Worm (Caenorhabditis elegans): ENCODE results near the gene fbxb-85.
A peak's percentile ranks its signal among the peaks of the same experiment; 100 is the strongest.

The fbxb-85 gene

DNA sequence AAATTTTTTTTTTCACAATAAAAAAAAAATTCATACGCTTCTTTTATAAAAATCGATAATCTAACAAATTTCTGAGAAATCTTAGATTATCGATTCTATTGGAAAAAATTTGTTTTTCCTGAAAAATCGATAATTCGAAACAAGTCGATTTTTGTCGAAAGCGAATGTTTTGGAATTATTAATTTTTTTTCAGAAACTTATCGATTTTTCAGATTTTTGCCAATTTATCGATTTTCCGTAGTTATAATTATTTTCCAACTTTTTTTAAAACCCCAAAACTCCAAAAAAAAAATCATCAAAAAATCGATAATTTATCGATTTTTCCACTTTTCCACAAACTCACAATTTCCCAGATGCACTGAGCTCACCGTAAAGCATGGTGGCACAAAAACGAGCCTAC lies 12.6 kb upstream of the fbxb-85 start:
- TF ChIP-seq snpc-4 (tag; optimal IDR thresholded peaks at IDR 0.05) (no peak), nhr-23 (tag; optimal IDR thresholded peaks at IDR 0.05) (no peak), nhr-6 (tag; optimal IDR thresholded peaks at IDR 0.05) (no peak), peb-1 (tag; optimal IDR thresholded peaks at IDR 0.05) (no peak), Y55F3AM.14 (GFP tag; optimal IDR thresholded peaks at IDR 0.05) (no peak), nhr-10 (tag; optimal IDR thresholded peaks at IDR 0.05) (no peak), ZK546.5 (tag; optimal IDR thresholded peaks at IDR 0.05) (no peak), lin-13 (GFP tag; optimal IDR thresholded peaks at IDR 0.05) (no peak), nhr-12 (tag; optimal IDR thresholded peaks at IDR 0.05) (no peak), unc-55 (GFP tag; optimal IDR thresholded peaks at IDR 0.05) (no peak), mbf-1 (tag; optimal IDR thresholded peaks at IDR 0.05) (no peak), lsy-2 (tag; optimal IDR thresholded peaks at IDR 0.05) (no peak), F13H6.1 (tag; optimal IDR thresholded peaks at IDR 0.05) (no peak), nhr-11 (tag; optimal IDR thresholded peaks at IDR 0.05) (no peak), lin-11 (tag; optimal IDR thresholded peaks at IDR 0.05) (no peak)

DNA sequence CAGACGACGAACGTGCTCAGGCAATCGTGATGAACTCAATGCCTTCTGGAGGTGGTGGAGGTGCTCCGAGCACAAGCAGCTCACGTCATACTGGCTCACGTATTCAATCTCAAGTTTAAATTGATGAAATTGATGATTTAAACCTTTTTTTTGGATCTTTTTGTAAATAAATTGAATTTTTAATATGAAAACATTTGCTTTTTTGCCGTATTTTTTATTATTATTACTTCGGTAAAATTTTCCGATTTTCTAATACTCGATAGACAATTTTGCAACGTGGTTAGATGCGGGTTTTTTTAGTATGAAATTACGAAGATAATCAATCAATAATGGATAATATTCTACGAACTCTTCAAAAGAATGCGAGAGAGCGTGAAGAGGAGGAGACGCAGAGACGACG lies 9.2 kb upstream of the fbxb-85 start, which contains the start of gene oxi-1:
TSS of gene oxi-1 (plus strand) at position 301 of the 400 bp plus-strand sequence.
- no peak for TF ChIP-seq nhr-6 (tag; optimal IDR thresholded peaks at IDR 0.05)
- TF ChIP-seq unc-55 (GFP tag; optimal IDR thresholded peaks at IDR 0.05), result no peak
- no peak for TF ChIP-seq gmeb-1 (tag; optimal IDR thresholded peaks at IDR 0.05)
- no peak for TF ChIP-seq skn-1 (tag; optimal IDR thresholded peaks at IDR 0.05)
- no peak for TF ChIP-seq sem-4 (tag; optimal IDR thresholded peaks at IDR 0.05)
- no peak for TF ChIP-seq crh-2 (tag; optimal IDR thresholded peaks at IDR 0.05)
- no peak for TF ChIP-seq aly-2 (tag; optimal IDR thresholded peaks at IDR 0.05)
- no peak for TF ChIP-seq lin-11 (tag; optimal IDR thresholded peaks at IDR 0.05)
- no peak for TF ChIP-seq egl-27 (tag; optimal IDR thresholded peaks at IDR 0.05)
- TF ChIP-seq sma-9 (GFP tag; optimal IDR thresholded peaks at IDR 0.05), result no peak
- TF ChIP-seq sma-9 (tag; optimal IDR thresholded peaks at IDR 0.05), result no peak
- no peak for TF ChIP-seq ZK546.5 (tag; optimal IDR thresholded peaks at IDR 0.05)
- no peak for TF ChIP-seq nhr-129 (tag; optimal IDR thresholded peaks at IDR 0.05)

DNA sequence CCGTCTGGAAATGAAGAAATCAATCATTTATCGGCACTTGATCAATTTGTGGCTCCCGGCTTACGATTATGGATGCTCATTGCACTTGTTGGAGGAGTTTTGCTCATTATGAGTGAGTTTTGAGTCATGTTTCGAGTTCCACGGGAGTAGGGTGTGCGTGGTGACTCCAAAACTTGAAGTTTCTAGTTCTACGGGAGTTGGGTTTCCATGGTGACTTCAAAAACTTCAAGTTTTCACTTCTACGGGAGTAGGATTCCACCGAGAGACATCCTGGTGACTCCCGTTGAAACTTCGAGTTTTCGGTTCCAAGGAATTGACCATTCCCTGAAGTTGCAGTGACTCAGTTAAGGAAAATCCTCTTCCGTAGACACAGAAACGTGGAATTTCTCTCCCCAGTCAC lies 8.1 kb upstream of the fbxb-85 start:
- TF ChIP-seq F13H6.1 (tag; optimal IDR thresholded peaks at IDR 0.05) (peak; percentile 20), skn-1 (tag; optimal IDR thresholded peaks at IDR 0.05) (no peak), ceh-16 (tag; optimal IDR thresholded peaks at IDR 0.05) (no peak), nhr-23 (tag; optimal IDR thresholded peaks at IDR 0.05) (no peak), elt-1 (tag; optimal IDR thresholded peaks at IDR 0.05) (no peak), unc-55 (GFP tag; optimal IDR thresholded peaks at IDR 0.05) (peak; percentile 30), ZK546.5 (tag; optimal IDR thresholded peaks at IDR 0.05) (no peak), sma-3 (GFP tag; optimal IDR thresholded peaks at IDR 0.05) (peak; percentile 23), nhr-11 (tag; optimal IDR thresholded peaks at IDR 0.05) (no peak)

DNA sequence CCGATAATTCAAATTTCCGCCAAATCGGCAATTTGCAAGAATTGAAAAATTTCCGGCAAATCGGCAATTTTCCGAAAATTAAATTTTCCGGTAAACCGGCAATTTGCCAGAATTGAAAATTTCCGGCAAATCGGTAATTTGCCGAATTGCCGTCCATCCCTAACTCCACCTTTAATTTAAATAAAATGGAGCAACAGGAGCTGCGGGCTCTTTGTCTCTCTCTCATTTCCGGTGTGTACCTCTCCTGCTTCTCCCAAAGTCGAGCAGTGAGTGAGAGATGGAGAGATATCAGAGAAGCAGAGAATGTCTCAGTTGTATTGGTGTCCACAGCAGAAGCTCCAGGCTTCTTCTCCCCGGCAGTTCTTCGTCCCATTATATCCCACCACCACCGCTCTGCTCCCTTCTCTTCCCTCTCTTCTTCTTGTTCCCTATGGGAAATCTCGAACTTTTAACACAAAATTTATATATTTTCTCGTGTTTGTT lies 6.7 kb upstream of the fbxb-85 start, which contains the start of gene Y39A1C.1:
TSS of gene Y39A1C.1 (plus strand) at position 51 of the 483 bp plus-strand sequence.
- TF ChIP-seq F13H6.1 (tag; optimal IDR thresholded peaks at IDR 0.05) (peak; percentile 7), lin-11 (tag; optimal IDR thresholded peaks at IDR 0.05) (peak; percentile 1), nhr-10 (tag; optimal IDR thresholded peaks at IDR 0.05) (no peak), unc-55 (GFP tag; optimal IDR thresholded peaks at IDR 0.05) (peak; percentile 36), C34F6.9 (tag; optimal IDR thresholded peaks at IDR 0.05) (peak; percentile 61), nhr-129 (tag; optimal IDR thresholded peaks at IDR 0.05) (peak; percentile 25)

DNA sequence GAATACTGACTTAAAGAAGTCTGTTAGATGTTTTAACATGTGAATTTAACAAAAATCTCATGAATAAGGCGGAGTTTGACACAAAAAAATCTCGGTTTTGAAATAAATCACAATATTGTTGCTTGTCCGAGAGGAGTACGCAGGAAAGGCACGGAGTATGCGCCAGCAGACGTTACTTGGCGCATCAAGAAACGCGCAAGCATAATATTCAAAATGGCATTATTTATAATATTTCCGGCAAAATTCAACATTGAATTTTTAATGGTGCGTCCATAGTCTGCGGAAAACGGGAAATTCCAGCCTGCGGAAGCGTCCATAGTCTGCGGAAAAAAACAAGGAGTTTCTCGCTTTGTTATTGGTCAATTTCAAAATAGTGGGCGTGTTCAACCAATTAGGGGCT lies 3.9 kb downstream of the fbxb-85 start, which contains the start of gene pde-12:
TSS of gene pde-12 (minus strand) at position 148 of the 400 bp plus-strand sequence.
- TF ChIP-seq lin-13 (GFP tag; optimal IDR thresholded peaks at IDR 0.05), result peak; percentile 86
- peak; percentile 75 for TF ChIP-seq nhr-6 (tag; optimal IDR thresholded peaks at IDR 0.05)
- peak; percentile 75 for TF ChIP-seq nhr-77 (tag; optimal IDR thresholded peaks at IDR 0.05)
- TF ChIP-seq nhr-21 (tag; optimal IDR thresholded peaks at IDR 0.05), result peak; percentile 84
- peak; percentile 54 for TF ChIP-seq fos-1 (tag; optimal IDR thresholded peaks at IDR 0.05)
- peak; percentile 23 for TF ChIP-seq ZK546.5 (tag; optimal IDR thresholded peaks at IDR 0.05)
- TF ChIP-seq nhr-23 (tag; optimal IDR thresholded peaks at IDR 0.05), result no peak
- TF ChIP-seq sma-3 (GFP tag; optimal IDR thresholded peaks at IDR 0.05), result peak; percentile 94
- no peak for TF ChIP-seq elt-3 (tag; optimal IDR thresholded peaks at IDR 0.05)
- peak; percentile 79 for TF ChIP-seq F13H6.1 (tag; optimal IDR thresholded peaks at IDR 0.05)
- peak; percentile 90 for TF ChIP-seq C34F6.9 (tag; optimal IDR thresholded peaks at IDR 0.05)
- TF ChIP-seq aly-2 (tag; optimal IDR thresholded peaks at IDR 0.05), result no peak
- peak; percentile 46 for TF ChIP-seq ztf-4 (tag; optimal IDR thresholded peaks at IDR 0.05)
- no peak for TF ChIP-seq ama-1 (optimal IDR thresholded peaks at IDR 0.05)
- no peak for TF ChIP-seq alr-1 (tag; optimal IDR thresholded peaks at IDR 0.05)
- TF ChIP-seq elt-1 (tag; optimal IDR thresholded peaks at IDR 0.05), result no peak
- TF ChIP-seq blmp-1 (tag; optimal IDR thresholded peaks at IDR 0.05; ENCODE audit: insufficient read depth), result peak; percentile 13
- peak; percentile 72 for TF ChIP-seq snpc-4 (tag; optimal IDR thresholded peaks at IDR 0.05)
- TF ChIP-seq zag-1 (tag; optimal IDR thresholded peaks at IDR 0.05), result no peak
- peak; percentile 83 for TF ChIP-seq crh-2 (tag; optimal IDR thresholded peaks at IDR 0.05)
- no peak for TF ChIP-seq ztf-11 (tag; optimal IDR thresholded peaks at IDR 0.05)
- TF ChIP-seq nhr-10 (tag; optimal IDR thresholded peaks at IDR 0.05), result peak; percentile 20
- no peak for TF ChIP-seq nhr-11 (tag; optimal IDR thresholded peaks at IDR 0.05)
- TF ChIP-seq R02D3.7 (tag; optimal IDR thresholded peaks at IDR 0.05), result peak; percentile 58
- no peak for TF ChIP-seq nhr-12 (tag; optimal IDR thresholded peaks at IDR 0.05)
- peak; percentile 87 for TF ChIP-seq unc-55 (GFP tag; optimal IDR thresholded peaks at IDR 0.05)
- no peak for TF ChIP-seq dmd-4 (tag; optimal IDR thresholded peaks at IDR 0.05)
- peak; percentile 83 for TF ChIP-seq nhr-25 (tag; optimal IDR thresholded peaks at IDR 0.05)
- peak; percentile 87 to 92 for TF ChIP-seq lsy-2 (tag; optimal IDR thresholded peaks at IDR 0.05)
- no peak for TF ChIP-seq sma-9 (GFP tag; optimal IDR thresholded peaks at IDR 0.05)
- no peak for TF ChIP-seq sma-9 (tag; optimal IDR thresholded peaks at IDR 0.05)
- TF ChIP-seq Y55F3AM.14 (GFP tag; optimal IDR thresholded peaks at IDR 0.05), result no peak
- TF ChIP-seq mab-5 (tag; optimal IDR thresholded peaks at IDR 0.05), result peak; percentile 64
